Worm (Caenorhabditis elegans) whole organism, late embryonic: ENCODE data around the gene F40G12.6.

Experiments
- tbx-2 ChIP-seq: sonication (generic microtip); optimal IDR thresholded peaks from 2 replicates; lab custom pipeline; 2016; ENCODE audit warnings: missing genetic modification characterization, missing compliant biosample characterization
- unc-86 ChIP-seq: sonication (generic microtip); optimal IDR thresholded peaks from 2 replicates; lab custom pipeline; 2016; ENCODE audit warnings: missing genetic modification characterization, missing compliant biosample characterization

DNA sequence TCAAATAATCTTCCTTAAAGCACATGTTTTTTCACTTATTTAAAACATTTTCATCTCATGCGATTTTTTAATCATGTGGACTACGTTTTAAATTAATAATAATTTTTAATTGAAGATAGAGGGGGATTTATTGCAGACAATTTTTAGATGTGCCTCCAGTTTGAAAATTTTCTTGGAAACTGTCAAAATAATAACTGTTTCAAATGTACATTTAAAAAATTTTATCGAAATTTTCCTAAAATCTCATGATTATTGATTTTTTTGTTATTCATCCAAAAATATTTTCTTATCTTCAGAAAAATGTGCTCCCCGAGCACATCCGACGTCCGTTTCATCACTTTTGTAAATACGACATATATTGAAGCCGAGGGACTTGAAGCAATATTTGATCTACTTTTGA, 16.1 kb downstream of the F40G12.6 start, which contains the start of gene sre-8:
- TF ChIP-seq unc-86 (tag; lab: Kevin White, UChicago) (no peak), tbx-2 (tag; lab: Kevin White, UChicago) (no peak)
